Worm (Caenorhabditis elegans) whole organism, L4 larva: ENCODE data around the gene ugt-39.

Experiments used
- dpl-1 ChIP-seq: fragments of 150-350 bp; optimal IDR thresholded peaks from 2 replicates; lab custom pipeline; 2014; ENCODE audit warnings: missing biosample characterization, missing genetic modification reagents, missing genetic modification characterization
- gei-8 ChIP-seq: fragments of 200-800 bp; sonication (Bioruptor generic); optimal IDR thresholded peaks from 2 replicates; lab custom pipeline; 2018; ENCODE audit warnings: mild to moderate bottlenecking, missing genetic modification characterization, missing compliant biosample characterization
- jun-1 ChIP-seq: fragments of 150-350 bp; optimal IDR thresholded peaks from 2 replicates; lab custom pipeline; 2014; ENCODE audit warnings: missing biosample characterization, missing genetic modification reagents, missing genetic modification characterization
- lir-3 ChIP-seq: sonication (generic microtip); optimal IDR thresholded peaks from 2 replicates; lab custom pipeline; 2016; ENCODE audit warnings: mild to moderate bottlenecking, missing genetic modification characterization, missing compliant biosample characterization
- nhr-41 ChIP-seq: fragments of 200-800 bp; sonication (Bioruptor generic); IDR thresholded peaks from 2 replicates; pipeline ENCODE4 v1.3.6; 2022; ENCODE audit warnings: missing genetic modification reagents, missing genetic modification characterization, missing compliant biosample characterization
- pha-4 ChIP-seq, 2 experiments: fragments of 150-350 bp in 1 of 2; fragments of 200-800 bp in 1 of 2; sonication (Bioruptor generic) in 1 of 2; IDR thresholded peaks in 1 of 2; optimal IDR thresholded peaks in 1 of 2; 2 replicates each; pipeline versions ENCODE4 v1.3.6 to Lab custom; 2014 to 2022; ENCODE audit warnings: missing genetic modification characterization in 2 of 2, missing genetic modification reagents in 2 of 2, missing biosample characterization in 1 of 2, missing compliant biosample characterization in 1 of 2
- ztf-11 ChIP-seq: fragments of 150-350 bp; optimal IDR thresholded peaks from 2 replicates; lab custom pipeline; 2014; ENCODE audit warnings: missing biosample characterization, missing genetic modification characterization

DNA sequence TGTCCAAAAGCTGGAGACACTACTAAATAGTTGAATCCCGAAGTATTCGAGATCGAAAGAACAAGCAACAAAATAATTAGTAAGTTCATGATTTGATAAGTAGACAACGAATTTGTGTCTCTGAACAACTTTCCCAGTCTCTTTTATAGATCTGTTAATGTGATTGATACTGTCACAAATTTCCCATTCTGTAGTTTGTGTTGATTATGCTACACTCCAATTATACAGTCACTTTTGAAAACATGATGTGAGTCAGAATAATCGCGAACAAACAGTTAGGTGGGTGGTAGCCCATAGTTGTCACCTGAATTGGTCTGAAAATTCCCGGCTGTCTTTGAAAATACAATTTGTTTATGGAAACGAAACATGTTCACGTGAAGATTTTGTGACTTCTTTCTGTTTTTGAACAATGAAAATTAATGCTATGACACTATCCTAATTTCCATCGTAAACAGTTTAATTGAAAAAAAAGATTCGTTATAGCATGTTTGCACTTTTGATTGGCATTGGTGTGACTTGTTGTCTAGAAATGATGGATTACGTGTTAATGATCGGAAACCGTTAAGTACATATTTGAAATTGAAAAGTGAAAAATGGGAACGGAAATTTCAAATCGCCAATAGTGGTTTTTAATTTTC is 6.7 kb downstream of the ugt-39 start, which contains the start of gene ugt-41:
- TF ChIP-seq gei-8 (GFP tag; lab: Kevin White, UChicago) (no peak), jun-1 (tag; lab: Kevin White, UChicago) (no peak), pha-4 (GFP tag; IDR thresholded peaks at IDR 0.05; lab: Robert Waterston, UW) (no peak), pha-4 (tag; optimal IDR thresholded peaks at IDR 0.05; lab: Kevin White, UChicago) (no peak), lir-3 (no peak), ztf-11 (tag; lab: Kevin White, UChicago) (no peak), nhr-41 (GFP tag; lab: Robert Waterston, UW) (no peak), dpl-1 (GFP tag; lab: Kevin White, UChicago) (no peak)
